Worm (Caenorhabditis elegans): ENCODE data around the gene lov-1.

lov-1 gene

DNA sequence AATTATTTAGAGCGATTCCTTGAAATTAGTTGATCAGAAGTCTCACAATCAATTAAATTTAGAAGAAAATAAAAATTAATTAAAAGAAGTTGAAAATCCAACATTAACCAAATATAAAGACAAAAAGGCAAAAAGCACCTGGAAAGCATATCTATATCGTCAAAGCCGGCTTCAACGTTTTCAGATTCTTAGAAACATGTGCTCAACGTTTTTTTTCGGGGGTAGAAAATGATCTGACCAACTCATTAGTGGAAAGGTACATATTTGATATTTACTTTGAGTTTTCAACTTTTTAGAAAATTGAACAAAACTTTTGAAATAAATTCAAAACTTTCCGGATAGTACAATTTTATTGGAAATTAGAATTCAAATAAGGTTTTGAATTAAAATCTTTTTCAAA lies 11.2 kb upstream of the lov-1 start:
- TF ChIP-seq zag-1 (tag; optimal IDR thresholded peaks at IDR 0.05), result no peak
- peak; percentile 76 for TF ChIP-seq aha-1 (tag)
- TF ChIP-seq nhr-11 (tag; optimal IDR thresholded peaks at IDR 0.05), result peak; percentile 26

DNA sequence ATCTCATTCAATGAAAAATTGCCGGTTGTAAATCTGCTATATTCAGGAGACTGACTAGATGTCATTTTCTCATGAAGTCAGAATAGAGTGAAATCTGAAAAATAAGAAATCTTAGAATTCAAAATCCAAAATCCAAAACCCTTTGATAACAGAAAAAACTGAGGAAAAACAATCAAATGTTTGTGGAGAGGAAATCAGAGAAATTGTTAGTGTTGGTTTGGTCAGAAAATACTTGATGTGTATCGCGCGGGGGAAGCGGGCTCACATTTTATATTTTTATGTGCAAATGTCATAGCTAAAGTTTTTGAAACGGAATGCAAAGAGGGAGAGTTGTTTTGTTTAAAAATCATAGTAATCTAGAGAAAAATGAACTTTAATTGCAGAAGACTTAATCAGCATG lies 10.1 kb upstream of the lov-1 start, which contains the start of gene F27E5.5:
TSS of gene F27E5.5 (minus strand) at position 101 of the 400 bp plus-strand sequence.
- no peak for TF ChIP-seq madf-5 (GFP tag; IDR thresholded peaks at IDR 0.05)
- no peak for TF ChIP-seq F10B5.3 (tag; optimal IDR thresholded peaks at IDR 0.05)
- no peak for TF ChIP-seq F49E8.2 (tag; optimal IDR thresholded peaks at IDR 0.05; ENCODE audit: borderline replicate concordance)
- TF ChIP-seq F26F4.8 (GFP tag; conservative IDR thresholded peaks at IDR 0.05), result no peak
- TF ChIP-seq pha-4 (GFP tag; IDR thresholded peaks at IDR 0.05), result no peak
- no peak for TF ChIP-seq pha-4 (tag; optimal IDR thresholded peaks at IDR 0.05)
- no peak for TF ChIP-seq T26A8.4 (GFP tag; IDR thresholded peaks at IDR 0.05)
- no peak for TF ChIP-seq nhr-48 (tag; optimal IDR thresholded peaks at IDR 0.05)
- TF ChIP-seq snpc-4 (tag; optimal IDR thresholded peaks at IDR 0.05), result no peak
- TF ChIP-seq spr-3 (GFP tag; optimal IDR thresholded peaks at IDR 0.05), result no peak

DNA sequence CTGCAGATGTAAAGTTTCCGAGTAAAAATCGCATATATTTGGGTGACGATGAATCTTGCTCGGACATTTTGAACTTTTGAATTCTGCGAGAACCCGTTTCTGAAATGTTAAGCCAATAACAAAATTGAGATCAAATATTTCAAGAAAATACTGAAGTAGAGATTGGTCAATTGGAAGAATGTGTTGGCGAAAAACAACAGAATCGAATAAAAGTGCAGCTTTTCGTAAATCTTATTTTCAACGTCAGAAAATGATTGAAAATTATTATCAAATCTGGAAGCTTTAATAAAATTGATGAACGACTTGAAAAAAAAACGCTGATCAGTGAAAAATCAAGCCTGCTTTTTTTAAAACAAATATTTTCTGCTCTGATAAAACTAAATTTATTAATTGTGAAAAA lies 5.8 kb upstream of the lov-1 start, which contains the start of gene F27E5.8:
TSS of gene F27E5.8 (minus strand) at position 101 of the 400 bp plus-strand sequence.
- TF ChIP-seq ceh-82 (tag; optimal IDR thresholded peaks at IDR 0.05), result no peak
- no peak for TF ChIP-seq zag-1 (tag; optimal IDR thresholded peaks at IDR 0.05)
- TF ChIP-seq lin-38 (GFP tag; IDR thresholded peaks at IDR 0.05), result no peak
- TF ChIP-seq unc-62 (GFP tag; optimal IDR thresholded peaks at IDR 0.05 in 1 of 2), result no peak
- no peak for TF ChIP-seq unc-62 (tag; optimal IDR thresholded peaks at IDR 0.05)
- TF ChIP-seq F37D6.2 (tag; optimal IDR thresholded peaks at IDR 0.05), result no peak

DNA sequence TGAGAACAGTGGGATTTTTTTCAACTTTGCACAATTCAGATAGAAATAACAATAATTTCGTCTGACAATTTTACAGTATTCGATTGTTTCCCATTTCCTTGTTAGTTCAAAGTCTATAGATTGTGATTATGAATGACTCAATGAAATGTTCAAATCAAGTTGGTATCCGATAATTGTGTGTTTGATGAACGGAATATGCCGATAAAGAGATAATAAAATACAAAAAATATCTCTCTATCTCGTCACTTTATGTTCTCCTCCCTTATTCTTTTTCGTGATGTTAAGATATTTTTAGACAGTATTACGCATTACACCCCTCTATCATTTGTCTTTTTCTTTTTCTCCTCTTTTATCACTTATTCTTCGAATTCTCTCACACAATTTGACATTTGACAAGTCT lies 840 bp upstream of the lov-1 start, which contains the start of gene F27E5.7:
TSS of gene F27E5.7 (plus strand) at position 301 of the 400 bp plus-strand sequence.
- TF ChIP-seq Y105C5A.15 (GFP tag; IDR thresholded peaks at IDR 0.05) (no peak), ceh-28 (tag; optimal IDR thresholded peaks at IDR 0.05) (no peak), nhr-102 (tag; optimal IDR thresholded peaks at IDR 0.05) (no peak), zip-2 (tag; optimal IDR thresholded peaks at IDR 0.05) (no peak), spr-3 (GFP tag; optimal IDR thresholded peaks at IDR 0.05) (no peak), daf-16 (GFP tag; optimal IDR thresholded peaks at IDR 0.05) (no peak), daf-16 (tag; optimal IDR thresholded peaks at IDR 0.05) (no peak), nhr-111 (GFP tag; optimal IDR thresholded peaks at IDR 0.05) (no peak), nhr-6 (tag; optimal IDR thresholded peaks at IDR 0.05) (no peak), F44E2.7 (GFP tag; IDR thresholded peaks at IDR 0.05) (no peak), mdl-1 (tag; optimal IDR thresholded peaks at IDR 0.05) (no peak), R02D3.7 (tag; optimal IDR thresholded peaks at IDR 0.05) (no peak), dpl-1 (GFP tag; optimal IDR thresholded peaks at IDR 0.05) (no peak), ceh-32 (tag; optimal IDR thresholded peaks at IDR 0.05; ENCODE audit: poor library complexity) (no peak), lin-15B (tag; optimal IDR thresholded peaks at IDR 0.05) (no peak)

DNA sequence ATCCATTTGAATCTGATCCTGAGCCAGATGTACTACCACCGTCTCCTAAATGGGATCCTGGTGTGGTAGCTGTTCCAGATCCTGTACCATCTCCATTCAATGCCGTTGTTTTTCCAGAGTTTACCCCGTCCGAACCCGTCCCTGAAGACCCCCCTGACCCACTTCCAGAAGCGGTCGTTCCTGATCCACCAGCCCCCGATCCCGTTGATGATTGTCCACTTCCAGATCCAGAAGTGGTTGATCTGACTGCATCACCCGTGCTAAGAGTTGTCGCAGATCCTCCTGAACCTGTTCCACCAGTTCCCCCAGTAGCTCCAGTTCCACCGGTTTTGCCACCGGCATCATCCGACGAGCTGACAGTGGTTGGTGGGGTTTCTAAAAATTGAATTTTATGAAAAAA lies 4.9 kb downstream of the lov-1 start:
- TF ChIP-seq set-16 (GFP tag; IDR thresholded peaks at IDR 0.05) (peak; percentile 66), nhr-41 (GFP tag; IDR thresholded peaks at IDR 0.05) (no peak), aha-1 (tag) (peak; percentile 54)

DNA sequence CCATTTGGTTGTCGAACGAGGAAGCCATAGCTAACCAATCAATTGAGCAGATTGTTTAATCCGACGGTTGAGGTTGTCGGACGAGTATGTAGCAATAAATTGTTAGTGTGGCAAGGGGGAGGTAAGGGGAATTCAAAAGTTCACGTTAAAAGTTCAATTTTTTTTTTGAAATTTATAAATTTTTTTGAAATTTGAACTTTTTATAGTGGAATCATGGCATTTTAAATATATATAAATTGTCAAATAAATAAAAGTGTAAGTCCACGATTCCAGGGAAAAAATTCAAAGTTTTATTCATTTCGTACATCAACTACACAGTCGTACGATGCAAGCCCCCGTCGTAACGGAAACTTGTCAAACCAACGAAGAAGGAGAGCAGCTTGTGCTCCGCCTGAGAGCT lies 13.2 kb downstream of the lov-1 start, which contains the start of the genes ZK945.7 and ZK945.8:
TSS of gene ZK945.7 (minus strand) at position 101 of the 400 bp plus-strand sequence.
TSS of gene ZK945.8 (plus strand) at position 275 of the 400 bp plus-strand sequence.
- TF ChIP-seq ceh-28 (tag; optimal IDR thresholded peaks at IDR 0.05), result no peak
- no peak for TF ChIP-seq nhr-42 (GFP tag; IDR thresholded peaks at IDR 0.05)
- TF ChIP-seq ama-1 (optimal IDR thresholded peaks at IDR 0.05), result no peak
- no peak for TF ChIP-seq duxl-1 (tag; optimal IDR thresholded peaks at IDR 0.05; ENCODE audit: poor library complexity)
